Fruit fly (Drosophila melanogaster): Measurements from ENCODE around the gene Pdxk.

The Pdxk gene

DNA sequence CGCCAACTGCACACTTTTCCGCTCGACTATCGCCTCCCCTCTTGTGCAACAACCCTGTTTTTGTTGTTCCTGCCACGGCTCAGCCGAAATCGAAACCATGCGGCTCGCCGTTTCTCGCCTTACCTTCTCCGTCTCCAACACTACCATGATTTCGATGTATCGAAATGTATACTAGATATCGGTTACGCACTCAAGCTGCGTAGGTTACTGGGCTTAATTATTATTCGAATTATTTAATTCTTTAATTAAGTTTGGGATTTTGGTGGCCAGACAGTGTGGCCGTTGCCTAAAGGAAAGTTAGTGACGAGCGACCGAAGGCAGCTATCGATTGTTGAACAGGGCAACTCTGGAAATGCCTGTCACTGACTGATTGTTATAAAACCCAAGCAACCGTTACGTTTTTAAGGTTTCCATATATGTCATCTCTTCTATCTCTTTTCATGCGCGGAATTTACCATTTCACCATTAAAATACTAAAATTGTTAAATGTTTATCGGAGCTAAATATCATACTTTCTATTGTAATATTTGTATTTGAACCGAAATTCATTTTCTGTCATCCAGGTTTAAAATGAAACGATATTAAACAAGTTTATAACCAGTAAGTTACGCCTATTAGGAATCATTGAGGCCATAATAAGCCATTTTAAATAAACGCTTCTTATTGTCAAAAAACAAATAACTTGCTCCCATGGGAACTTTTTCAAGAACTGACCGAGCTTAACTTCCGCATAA is 42.2 kb downstream of the Pdxk start, which contains the start of gene eIF4E1 (continued):
- TF ChIP-seq Vsx2 (GFP tag; optimal IDR thresholded peaks at IDR 0.05; ENCODE audit: partially characterized antibody) (peak; percentile 40), pan (optimal IDR thresholded peaks at IDR 0.05) (no peak), CG9705 (GFP tag; optimal IDR thresholded peaks at IDR 0.05) (no peak), Hr78 (GFP tag; optimal IDR thresholded peaks at IDR 0.05) (no peak), sage (GFP tag; optimal IDR thresholded peaks at IDR 0.05) (no peak), Jra (GFP tag; optimal IDR thresholded peaks at IDR 0.05) (no peak), Myc (optimal IDR thresholded peaks at IDR 0.05) (peak; percentile 33)

- TF ChIP-seq Sp1 (GFP tag; optimal IDR thresholded peaks at IDR 0.05), result no peak
- TF ChIP-seq Mio (GFP tag; optimal IDR thresholded peaks at IDR 0.05), result no peak
- no peak for TF ChIP-seq GATAd (GFP tag; optimal IDR thresholded peaks at IDR 0.05)
- no peak for TF ChIP-seq ey (GFP tag; optimal IDR thresholded peaks at IDR 0.05)
- no peak for TF ChIP-seq foxo (GFP tag; optimal IDR thresholded peaks at IDR 0.05)
- TF ChIP-seq CG9705 (GFP tag; optimal IDR thresholded peaks at IDR 0.05), result no peak
- no peak for TF ChIP-seq lola (GFP tag; optimal IDR thresholded peaks at IDR 0.05)
- no peak for TF ChIP-seq rgr (GFP tag; optimal IDR thresholded peaks at IDR 0.05)
- TF ChIP-seq Jra (GFP tag; optimal IDR thresholded peaks at IDR 0.05), result no peak
- TF ChIP-seq jim (GFP tag; optimal IDR thresholded peaks at IDR 0.05), result no peak
- TF ChIP-seq h (GFP tag; optimal IDR thresholded peaks at IDR 0.05), result no peak
- TF ChIP-seq sage (GFP tag; optimal IDR thresholded peaks at IDR 0.05), result no peak
- no peak for TF ChIP-seq psq (GFP tag; optimal IDR thresholded peaks at IDR 0.05)
Observed at dm6 chr3L:9404497-9404896, 44.4 kb downstream of the Pdxk start, which contains the start of gene Cpr67B. Gene Cpr67B (plus strand): TSS chr3L:9404797.

DNA sequence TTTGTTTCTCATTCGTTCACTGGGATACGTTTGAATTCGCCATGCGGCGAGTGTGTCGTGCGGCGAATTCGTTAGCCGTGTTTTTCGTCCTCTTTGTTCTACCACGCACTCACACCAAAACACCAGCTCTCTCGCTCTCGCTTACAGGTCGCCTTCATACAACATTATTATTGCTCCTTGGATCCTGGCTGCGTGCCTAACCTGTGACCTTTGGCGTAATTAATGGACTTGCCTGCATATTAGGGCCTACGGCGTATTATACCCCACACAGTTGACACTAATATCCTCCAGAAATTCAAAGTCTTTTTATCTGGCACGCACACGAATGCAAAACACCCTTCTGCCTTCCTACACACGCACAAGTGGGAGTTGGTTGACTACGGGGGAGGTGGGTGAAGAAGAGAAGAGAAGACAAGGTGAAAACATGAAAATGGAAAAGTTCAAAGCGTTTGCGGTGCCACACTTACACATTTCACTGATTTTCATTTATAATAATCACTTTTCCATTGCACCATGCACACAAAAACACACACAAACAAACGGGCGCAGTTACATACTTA is 50.0 kb downstream of the Pdxk start:
- no peak for TF ChIP-seq Hr83 (GFP tag; optimal IDR thresholded peaks at IDR 0.05; ENCODE audit: poor library complexity, severe bottlenecking)
- TF ChIP-seq psq (GFP tag; optimal IDR thresholded peaks at IDR 0.05), result peak; percentile 15

DNA sequence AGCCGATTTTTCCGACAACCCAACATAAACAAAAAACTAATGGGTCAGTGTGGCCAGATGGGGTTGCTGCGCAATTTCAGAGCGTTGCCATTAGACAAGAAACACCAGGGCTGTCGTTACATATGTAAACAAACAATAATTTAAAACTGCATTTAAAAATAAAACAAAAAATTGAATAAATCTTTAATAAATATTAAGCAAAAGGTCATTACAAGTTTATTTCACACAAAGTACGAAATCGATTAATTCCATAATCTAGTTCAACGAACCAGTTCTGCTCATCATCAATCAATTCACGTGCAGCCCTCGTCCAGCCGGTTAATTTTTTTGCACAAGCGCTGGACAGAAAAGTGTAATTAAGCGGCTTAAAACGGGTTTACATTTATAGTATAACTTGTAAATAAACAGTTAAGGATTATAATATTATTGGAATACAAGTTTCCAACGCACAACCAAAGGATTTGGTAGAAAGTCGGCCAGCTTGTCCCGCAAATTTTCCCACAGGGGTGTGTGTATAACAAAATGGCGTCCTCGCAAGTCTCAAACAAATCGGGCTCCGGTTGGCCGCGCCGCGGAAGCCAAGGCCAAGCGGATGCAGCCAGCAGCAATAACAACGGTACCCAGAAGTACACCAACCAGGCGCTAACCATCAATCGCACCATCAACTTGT is 50.8 kb downstream of the Pdxk start, which contains the start of the genes CG4022 and Cpsf5:
CG4022 (minus strand) TSS at position 79 of the 670 bp plus-strand sequence.
Cpsf5 (plus strand) TSS at position 285 of the 670 bp plus-strand sequence.
- peak; percentile 77 for TF ChIP-seq Jra (GFP tag; optimal IDR thresholded peaks at IDR 0.05)
- TF ChIP-seq Abd-B (GFP tag; optimal IDR thresholded peaks at IDR 0.05), result no peak
- peak; percentile 58 for TF ChIP-seq psq (GFP tag; optimal IDR thresholded peaks at IDR 0.05)
- peak; percentile 22 for TF ChIP-seq Hr83 (GFP tag; optimal IDR thresholded peaks at IDR 0.05; ENCODE audit: poor library complexity, severe bottlenecking)
- TF ChIP-seq Dfd (GFP tag; optimal IDR thresholded peaks at IDR 0.05), result no peak
- no peak for TF ChIP-seq Rel (GFP tag; optimal IDR thresholded peaks at IDR 0.05)
- TF ChIP-seq Rel (tag; optimal IDR thresholded peaks at IDR 0.05), result peak; percentile 60
- TF ChIP-seq jim (GFP tag; optimal IDR thresholded peaks at IDR 0.05), result no peak
- no peak for TF ChIP-seq dmrt93B (GFP tag; optimal IDR thresholded peaks at IDR 0.05)
- TF ChIP-seq rgr (GFP tag; optimal IDR thresholded peaks at IDR 0.05), result peak; percentile 88
- peak; percentile 66 for TF ChIP-seq woc (GFP tag; optimal IDR thresholded peaks at IDR 0.05)
- TF ChIP-seq GATAd (GFP tag; optimal IDR thresholded peaks at IDR 0.05), result peak; percentile 22
- no peak for TF ChIP-seq Hr78 (GFP tag; optimal IDR thresholded peaks at IDR 0.05)
- no peak for TF ChIP-seq tai (GFP tag; optimal IDR thresholded peaks at IDR 0.05)
- peak; percentile 86 for TF ChIP-seq brk (GFP tag; optimal IDR thresholded peaks at IDR 0.05)
- TF ChIP-seq Mio (GFP tag; optimal IDR thresholded peaks at IDR 0.05), result no peak
- peak; percentile 84 for TF ChIP-seq HLH106 (tag; optimal IDR thresholded peaks at IDR 0.05)
- no peak for TF ChIP-seq N (GFP tag; optimal IDR thresholded peaks at IDR 0.05)
- peak; percentile 56 for TF ChIP-seq sage (GFP tag; optimal IDR thresholded peaks at IDR 0.05)
- TF ChIP-seq sv (GFP tag; optimal IDR thresholded peaks at IDR 0.05), result peak; percentile 81
- TF ChIP-seq OdsH (GFP tag; optimal IDR thresholded peaks at IDR 0.05), result peak; percentile 77
- TF ChIP-seq CG32264 (GFP tag; optimal IDR thresholded peaks at IDR 0.05), result no peak
- peak; percentile 76 for TF ChIP-seq Sp1 (GFP tag; optimal IDR thresholded peaks at IDR 0.05)
- TF ChIP-seq Vsx2 (GFP tag; optimal IDR thresholded peaks at IDR 0.05; ENCODE audit: partially characterized antibody), result no peak
- no peak for TF ChIP-seq Myc (optimal IDR thresholded peaks at IDR 0.05)
- peak; percentile 77 for TF ChIP-seq Hnf4 (GFP tag; optimal IDR thresholded peaks at IDR 0.05)
- TF ChIP-seq dl (GFP tag; optimal IDR thresholded peaks at IDR 0.05; ENCODE audit: insufficient read depth in 1 of 2, partially characterized antibody in 2 of 2), result no peak
- peak; percentile 77 for TF ChIP-seq CG9705 (GFP tag; optimal IDR thresholded peaks at IDR 0.05)
- no peak for TF ChIP-seq Dif (GFP tag; optimal IDR thresholded peaks at IDR 0.05; ENCODE audit: partially characterized antibody)
- TF ChIP-seq h (GFP tag; optimal IDR thresholded peaks at IDR 0.05), result peak; percentile 77
- TF ChIP-seq fru (GFP tag; optimal IDR thresholded peaks at IDR 0.05), result peak; percentile 61
- peak; percentile 71 for TF ChIP-seq dsf (GFP tag; optimal IDR thresholded peaks at IDR 0.05; ENCODE audit: borderline replicate concordance)
- peak in 1 of 2 experiments; percentile 86 for TF ChIP-seq foxo (GFP tag; optimal IDR thresholded peaks at IDR 0.05)
- no peak for TF ChIP-seq usp (GFP tag; optimal IDR thresholded peaks at IDR 0.05)
- TF ChIP-seq pan (optimal IDR thresholded peaks at IDR 0.05), result no peak
- no peak for TF ChIP-seq lola (GFP tag; optimal IDR thresholded peaks at IDR 0.05)
- TF ChIP-seq CrebA (GFP tag; optimal IDR thresholded peaks at IDR 0.05; ENCODE audit: borderline replicate concordance), result no peak
- TF ChIP-seq br (GFP tag; optimal IDR thresholded peaks at IDR 0.05), result peak; percentile 78

Measured in whole organism, wandering third instar larva.